Worm (Caenorhabditis elegans) whole organism, L3 larva: ENCODE results near the gene T21C12.4.

Experiments
- ZK546.5 ChIP-seq: sonication (generic microtip); optimal IDR thresholded peaks from 2 replicates; lab custom pipeline; 2017; ENCODE audit warnings: missing biosample characterization, missing genetic modification characterization
- aly-2 ChIP-seq: fragments of 150-350 bp; optimal IDR thresholded peaks from 2 replicates; lab custom pipeline; 2014; ENCODE audit warnings: missing biosample characterization, missing genetic modification characterization
- ama-1 ChIP-seq: fragments of 150-350 bp; optimal IDR thresholded peaks from 2 replicates; lab custom pipeline; 2018
- ceh-16 ChIP-seq: sonication (generic microtip); optimal IDR thresholded peaks from 2 replicates; lab custom pipeline; 2017; ENCODE audit warnings: missing biosample characterization, missing genetic modification characterization
- ceh-9 ChIP-seq: sonication (generic microtip); optimal IDR thresholded peaks from 2 replicates; lab custom pipeline; 2018; ENCODE audit warnings: missing biosample characterization, missing genetic modification characterization
- daf-12 ChIP-seq: fragments of 150-350 bp; optimal IDR thresholded peaks from 2 replicates; lab custom pipeline; 2014; ENCODE audit warnings: missing biosample characterization, missing genetic modification reagents, missing genetic modification characterization
- egl-27 ChIP-seq: sonication (generic microtip); optimal IDR thresholded peaks from 4 replicates; lab custom pipeline; 2017; ENCODE audit warnings: missing biosample characterization, missing genetic modification reagents, missing genetic modification characterization
- elt-1 ChIP-seq: fragments of 150-350 bp; optimal IDR thresholded peaks from 2 replicates; lab custom pipeline; 2014; ENCODE audit warnings: missing biosample characterization, missing genetic modification characterization
- elt-2 ChIP-seq: sonication (generic microtip); optimal IDR thresholded peaks from 2 replicates; lab custom pipeline; 2016; ENCODE audit warnings: missing genetic modification reagents, mild to moderate bottlenecking, missing genetic modification characterization, missing compliant biosample characterization
- elt-3 ChIP-seq, 3 experiments: fragments of 150-350 bp in 1 of 3; sonication (generic microtip) in 2 of 3; optimal IDR thresholded peaks; 2 replicates in 2 of 3; 4 replicates in 1 of 3; lab custom pipeline; 2014 to 2017; ENCODE audit warnings: missing biosample characterization in 3 of 3, missing genetic modification characterization in 3 of 3
- eor-1 ChIP-seq, 2 experiments: fragments of 150-350 bp; optimal IDR thresholded peaks; 2 replicates each; lab custom pipeline; 2014 to 2018; ENCODE audit warnings: missing biosample characterization in 2 of 2, missing genetic modification characterization in 2 of 2
- fkh-2 ChIP-seq: fragments of 150-350 bp; optimal IDR thresholded peaks from 2 replicates; lab custom pipeline; 2014; ENCODE audit warnings: missing biosample characterization, missing genetic modification reagents, missing genetic modification characterization
- hmg-11 ChIP-seq: sonication (generic microtip); optimal IDR thresholded peaks from 2 replicates; lab custom pipeline; 2016; ENCODE audit warnings: missing genetic modification characterization, missing compliant biosample characterization
- jun-1 ChIP-seq: fragments of 150-350 bp; optimal IDR thresholded peaks from 2 replicates; lab custom pipeline; 2014; ENCODE audit warnings: missing biosample characterization, missing genetic modification reagents, missing genetic modification characterization
- lin-39 ChIP-seq: fragments of 150-350 bp; optimal IDR thresholded peaks from 2 replicates; lab custom pipeline; 2018; ENCODE audit warnings: missing biosample characterization, missing genetic modification reagents, missing genetic modification characterization
- lsy-12 ChIP-seq: sonication (generic microtip); optimal IDR thresholded peaks from 2 replicates; lab custom pipeline; 2016; ENCODE audit warnings: mild to moderate bottlenecking, missing genetic modification characterization, missing compliant biosample characterization
- mdl-1 ChIP-seq: fragments of 150-350 bp; optimal IDR thresholded peaks from 2 replicates; lab custom pipeline; 2014; ENCODE audit warnings: missing biosample characterization, missing genetic modification characterization
- nfya-1 ChIP-seq: sonication (generic microtip); optimal IDR thresholded peaks from 2 replicates; lab custom pipeline; 2017; ENCODE audit warnings: missing genetic modification characterization, mild to moderate bottlenecking, missing compliant biosample characterization, antibody characterized with exemption, moderate library complexity; ENCODE audit not compliant: insufficient read depth
- nhr-11 ChIP-seq: fragments of 150-350 bp; optimal IDR thresholded peaks from 2 replicates; lab custom pipeline; 2014; ENCODE audit warnings: missing biosample characterization, missing genetic modification characterization
- nhr-12 ChIP-seq: fragments of 150-350 bp; optimal IDR thresholded peaks from 2 replicates; lab custom pipeline; 2014; ENCODE audit warnings: missing biosample characterization, missing genetic modification characterization
- nhr-23 ChIP-seq: fragments of 150-350 bp; optimal IDR thresholded peaks from 2 replicates; lab custom pipeline; 2014; ENCODE audit warnings: missing biosample characterization, missing genetic modification reagents, missing genetic modification characterization
- nhr-25 ChIP-seq: sonication (generic microtip); optimal IDR thresholded peaks from 2 replicates; lab custom pipeline; 2017; ENCODE audit warnings: missing biosample characterization, missing genetic modification characterization
- nhr-28 ChIP-seq: fragments of 150-350 bp; optimal IDR thresholded peaks from 2 replicates; lab custom pipeline; 2014; ENCODE audit warnings: missing biosample characterization, missing genetic modification characterization
- nhr-67 ChIP-seq: fragments of 150-350 bp; optimal IDR thresholded peaks from 2 replicates; lab custom pipeline; 2014; ENCODE audit warnings: missing biosample characterization, missing genetic modification characterization
- pha-4 ChIP-seq: fragments of 150-350 bp; optimal IDR thresholded peaks from 2 replicates; lab custom pipeline; 2014; ENCODE audit warnings: missing biosample characterization, missing genetic modification reagents, missing genetic modification characterization
- sea-2 ChIP-seq: fragments of 150-350 bp; sonication (generic microtip); optimal IDR thresholded peaks from 4 replicates; lab custom pipeline; 2014; ENCODE audit warnings: missing biosample characterization, missing genetic modification reagents, missing genetic modification characterization
- skn-1 ChIP-seq: fragments of 150-350 bp; optimal IDR thresholded peaks from 2 replicates; lab custom pipeline; 2014; ENCODE audit warnings: missing biosample characterization, missing genetic modification characterization
- snpc-4 ChIP-seq: fragments of 150-350 bp; optimal IDR thresholded peaks from 2 replicates; lab custom pipeline; 2014; ENCODE audit warnings: missing biosample characterization, missing genetic modification characterization
- tbx-2 ChIP-seq: sonication (generic microtip); optimal IDR thresholded peaks from 2 replicates; lab custom pipeline; 2016; ENCODE audit warnings: mild to moderate bottlenecking, missing genetic modification characterization, missing compliant biosample characterization
- unc-39 ChIP-seq: sonication (generic microtip); optimal IDR thresholded peaks from 4 replicates; lab custom pipeline; 2017; ENCODE audit warnings: missing biosample characterization, missing genetic modification characterization
- zag-1 ChIP-seq: fragments of 150-350 bp; optimal IDR thresholded peaks from 2 replicates; lab custom pipeline; 2014; ENCODE audit warnings: missing biosample characterization, missing genetic modification characterization
- ztf-11 ChIP-seq: fragments of 150-350 bp; optimal IDR thresholded peaks from 2 replicates; lab custom pipeline; 2014; ENCODE audit warnings: missing biosample characterization, missing genetic modification characterization
- ztf-4 ChIP-seq: fragments of 150-350 bp; optimal IDR thresholded peaks from 2 replicates; lab custom pipeline; 2014; ENCODE audit warnings: missing biosample characterization, missing genetic modification characterization

The T21C12.4 gene

ce11 chrIII:10561904-10562303 lies 4.1 kb upstream of the T21C12.4 start, which contains the start of gene Y45F3A.1:
Y45F3A.1 (minus strand) TSS chrIII:10561915.
- TF ChIP-seq lsy-12 (tag; lab: Kevin White, UChicago) (no peak), nhr-11 (tag; lab: Kevin White, UChicago) (no peak), elt-1 (tag; lab: Kevin White, UChicago) (no peak), ama-1 (no peak), nhr-67 (tag; lab: Kevin White, UChicago) (no peak), ceh-9 (no peak), egl-27 (tag; lab: Kevin White, UChicago) (no peak), snpc-4 (tag; lab: Kevin White, UChicago) (no peak), pha-4 (tag; lab: Kevin White, UChicago) (no peak), aly-2 (tag; lab: Kevin White, UChicago) (no peak), sea-2 (GFP tag; lab: Kevin White, UChicago) (no peak), tbx-2 (tag; lab: Kevin White, UChicago) (no peak)

ce11 chrIII:10560296-10560695 lies 2.5 kb upstream of the T21C12.4 start, which contains the start of gene rab-30:
rab-30 (plus strand) TSS chrIII:10560596.
- no peak for TF ChIP-seq skn-1 (tag; lab: Kevin White, UChicago)
- no peak for TF ChIP-seq lin-39
- no peak for TF ChIP-seq ztf-11 (tag; lab: Kevin White, UChicago)
- TF ChIP-seq tbx-2 (tag; lab: Kevin White, UChicago): no peak
- TF ChIP-seq lsy-12 (tag; lab: Kevin White, UChicago): no peak
- no peak for TF ChIP-seq ceh-16
- no peak for TF ChIP-seq nhr-67 (tag; lab: Kevin White, UChicago)
- no peak for TF ChIP-seq hmg-11 (tag; lab: Kevin White, UChicago)
- TF ChIP-seq elt-1 (tag; lab: Kevin White, UChicago): no peak
- TF ChIP-seq ceh-9: no peak
- no peak for TF ChIP-seq elt-3 (tag; optimal IDR thresholded peaks at IDR 0.05; lab: Kevin White, UChicago)
- TF ChIP-seq snpc-4 (tag; lab: Kevin White, UChicago): no peak
- no peak for TF ChIP-seq nhr-25 (tag; lab: Kevin White, UChicago)
- TF ChIP-seq nfya-1 (tag; lab: Kevin White, UChicago): no peak
- no peak for TF ChIP-seq nhr-11 (tag; lab: Kevin White, UChicago)
- no peak for TF ChIP-seq nhr-12
- no peak for TF ChIP-seq zag-1 (tag; lab: Kevin White, UChicago)
- TF ChIP-seq jun-1 (tag; lab: Kevin White, UChicago): no peak
- TF ChIP-seq ztf-4 (tag; lab: Kevin White, UChicago): no peak
- no peak for TF ChIP-seq aly-2 (tag; lab: Kevin White, UChicago)

DNA sequence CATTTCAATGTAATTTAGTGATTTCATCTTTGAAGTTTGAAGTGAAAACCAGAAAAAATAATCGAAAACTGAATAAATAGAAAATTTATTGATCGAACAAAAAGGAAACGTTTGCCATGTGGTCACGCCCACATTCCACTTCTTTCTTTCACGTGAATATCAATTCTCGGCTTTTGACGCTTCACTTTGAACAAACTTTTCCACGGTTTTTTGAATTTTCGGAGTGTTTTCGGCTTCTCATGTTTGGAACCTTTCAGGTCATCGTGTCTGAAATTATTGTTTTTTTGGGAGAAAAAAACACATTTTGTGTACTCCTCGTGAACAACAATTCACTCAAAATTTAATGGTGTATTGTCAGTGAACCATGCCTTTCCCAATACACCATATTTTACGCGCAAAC lies 4.9 kb downstream of the T21C12.4 start, which contains the start of gene T21C12.8:
TSS of gene T21C12.8 (minus strand) at position 101 of the 400 bp plus-strand sequence.
- TF ChIP-seq nhr-23 (tag; lab: Kevin White, UChicago): no peak
- no peak for TF ChIP-seq skn-1 (tag; lab: Kevin White, UChicago)
- TF ChIP-seq lin-39: no peak
- no peak for TF ChIP-seq nhr-28
- no peak for TF ChIP-seq lsy-12 (tag; lab: Kevin White, UChicago)

DNA sequence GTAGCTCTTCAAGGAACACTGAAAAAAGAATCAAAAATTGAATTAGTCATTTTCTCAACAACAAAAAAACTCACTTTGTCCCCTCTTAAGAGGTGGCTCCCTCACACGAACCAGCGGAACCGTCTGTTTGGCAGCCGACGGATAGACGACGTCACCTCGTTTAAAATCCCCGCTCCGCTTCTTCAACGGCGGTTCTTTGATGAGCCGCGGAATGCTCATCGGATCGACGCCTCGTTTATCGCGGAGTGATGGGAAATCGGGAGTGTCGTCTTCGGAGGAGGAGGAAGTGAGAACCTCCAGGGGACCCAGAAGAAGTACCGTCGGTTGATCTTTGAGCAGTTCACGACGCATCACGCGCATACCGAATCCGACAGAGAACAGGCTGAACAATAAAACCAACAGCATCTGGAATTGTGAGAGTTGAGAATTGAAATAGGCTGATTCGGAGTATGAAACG lies 19.0 kb downstream of the T21C12.4 start, which contains the start of gene nlp-68:
TSS of gene nlp-68 (minus strand) at position 407 of the 457 bp plus-strand sequence.
- TF ChIP-seq eor-1 (tag; optimal IDR thresholded peaks at IDR 0.05; lab: Kevin White, UChicago): no peak
- no peak for TF ChIP-seq daf-12
- TF ChIP-seq elt-1 (tag; lab: Kevin White, UChicago): no peak
- TF ChIP-seq ZK546.5 (tag; lab: Kevin White, UChicago): no peak
- no peak for TF ChIP-seq unc-39 (tag; lab: Kevin White, UChicago)
- TF ChIP-seq pha-4 (tag; lab: Kevin White, UChicago): no peak
- no peak for TF ChIP-seq tbx-2 (tag; lab: Kevin White, UChicago)
- TF ChIP-seq mdl-1 (tag; lab: Kevin White, UChicago): no peak
- TF ChIP-seq nhr-25 (tag; lab: Kevin White, UChicago): no peak
- TF ChIP-seq aly-2 (tag; lab: Kevin White, UChicago): no peak
- TF ChIP-seq elt-3 (tag; optimal IDR thresholded peaks at IDR 0.05; lab: Kevin White, UChicago): no peak
- TF ChIP-seq elt-2 (tag; lab: Kevin White, UChicago): no peak
- TF ChIP-seq sea-2 (GFP tag; lab: Kevin White, UChicago): no peak
- TF ChIP-seq lsy-12 (tag; lab: Kevin White, UChicago): no peak
- no peak for TF ChIP-seq fkh-2 (tag; lab: Kevin White, UChicago)
